Worm (Caenorhabditis elegans): ENCODE data around the gene Y110A2AL.10.

DNA sequence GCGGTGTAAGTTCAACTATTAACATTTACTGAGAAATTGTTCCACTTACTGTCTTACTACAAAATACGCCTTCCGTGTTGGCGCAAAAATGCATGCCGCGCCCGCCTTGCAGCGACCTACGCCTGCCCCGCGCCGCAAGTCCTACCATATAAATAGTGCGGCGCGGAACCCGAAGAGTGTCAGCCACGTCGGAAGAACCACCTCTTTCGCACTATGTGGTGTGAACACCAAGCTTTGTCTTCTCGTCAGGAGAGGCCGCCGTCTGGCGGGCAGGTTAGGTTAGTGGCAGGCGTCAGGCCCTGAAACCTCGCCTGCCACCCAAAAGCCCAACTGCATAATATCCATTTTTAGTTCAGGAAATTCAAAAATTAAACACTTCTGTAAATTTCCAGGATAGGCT lies 6.4 kb downstream of the Y110A2AL.10 start:
- TF ChIP-seq dao-5 (tag; optimal IDR thresholded peaks at IDR 0.05) (no peak), him-1 (tag; optimal IDR thresholded peaks at IDR 0.05) (no peak)

All from whole organism, L4/young adult.